Fruit fly (Drosophila melanogaster) S2 (cell line): ENCODE measurements around the gene wda.

Experiments used
- CG8478 ChIP-seq: fragments of >200 bp; optimal IDR thresholded peaks from 2 replicates; lab custom pipeline; 2018
- CTCF ChIP-seq, 2 experiments: fragments of >200 bp; optimal IDR thresholded peaks; 2 replicates each; lab custom pipeline; 2018

DNA sequence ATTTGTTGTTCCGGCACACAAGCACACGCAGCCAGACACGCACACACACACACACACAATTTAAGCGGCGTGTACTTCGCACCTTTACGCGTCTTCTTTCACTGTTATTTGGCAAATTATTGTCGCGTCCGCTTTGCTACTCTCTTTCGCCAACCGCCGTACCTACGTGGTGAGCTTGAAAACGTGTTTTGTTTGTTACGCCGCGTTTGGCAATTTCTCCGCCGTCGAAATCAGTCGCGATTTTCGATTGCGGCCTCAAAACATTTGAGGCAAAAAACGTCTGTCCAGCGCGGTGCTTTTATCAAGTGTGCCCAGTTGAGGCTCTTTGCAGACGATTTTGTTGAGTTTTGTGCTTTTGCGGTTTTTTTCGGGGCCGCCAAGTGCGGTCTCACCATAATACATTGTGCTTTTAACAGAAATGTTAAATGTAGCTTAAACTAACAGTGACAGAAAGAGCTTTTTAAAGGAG, 36.2 kb downstream of the wda start:
- no peak for TF ChIP-seq CTCF (optimal IDR thresholded peaks at IDR 0.05; lab: Kevin White, UChicago)
- no peak for TF ChIP-seq CG8478 (lab: Kevin White, UChicago)
